Worm (Caenorhabditis elegans) whole organism, L4/young adult: ENCODE results near the gene T08A9.13.

Experiments
- W03F9.2 ChIP-seq: fragments of 150-350 bp; optimal IDR thresholded peaks from 2 replicates; lab custom pipeline; 2014; ENCODE audit warnings: missing biosample characterization, missing genetic modification characterization
- dao-5 ChIP-seq: sonication (generic microtip); optimal IDR thresholded peaks from 2 replicates; lab custom pipeline; 2016; ENCODE audit warnings: missing genotype, missing genetic modification characterization, moderate library complexity, missing compliant biosample characterization
- him-1 ChIP-seq: sonication (generic microtip); optimal IDR thresholded peaks from 2 replicates; lab custom pipeline; 2016; ENCODE audit warnings: missing genotype, missing genetic modification reagents, missing genetic modification characterization, missing compliant biosample characterization

ce11 chrX:7278095-7278494 is 44.1 kb downstream of the T08A9.13 start:
- TF ChIP-seq dao-5 (tag; lab: Kevin White, UChicago) (no peak), him-1 (tag; lab: Kevin White, UChicago) (no peak), W03F9.2 (tag; lab: Kevin White, UChicago) (no peak)
